Fruit fly (Drosophila melanogaster) whole organism, prepupa: ENCODE data around the gene CG43168.
A peak's percentile ranks its signal among the peaks of the same experiment; 100 is the strongest.

Experiments used
- Blimp-1 ChIP-seq: fragments of 200-800 bp; sonication (Bioruptor generic); optimal IDR thresholded peaks from 3 replicates; lab custom pipeline; 2017; ENCODE audit warnings: missing biosample characterization, missing genetic modification characterization, mild to moderate bottlenecking, moderate library complexity, missing genetic modification reagents
- CG10631 ChIP-seq: fragments of 200-800 bp; sonication (Bioruptor generic); optimal IDR thresholded peaks from 2 replicates; lab custom pipeline; 2016; ENCODE audit warnings: missing biosample characterization, missing genetic modification characterization
- CG11294 ChIP-seq: fragments of 200-800 bp; sonication (Bioruptor generic); IDR thresholded peaks from 2 replicates; pipeline ENCODE4 v1.3.6; 2022; ENCODE audit warnings: missing biosample characterization, missing genetic modification characterization
- CG11902 ChIP-seq: fragments of 200-800 bp; sonication (Bioruptor generic); optimal IDR thresholded peaks from 3 replicates; lab custom pipeline; 2016; ENCODE audit warnings: missing biosample characterization, missing genetic modification characterization
- CG3032 ChIP-seq: fragments of 200-800 bp; optimal IDR thresholded peaks from 2 replicates; lab custom pipeline; 2019; ENCODE audit warnings: missing biosample characterization, mild to moderate bottlenecking, missing genetic modification characterization, moderate library complexity
- CG31627 ChIP-seq: fragments of 200-800 bp; sonication (Bioruptor generic); optimal IDR thresholded peaks from 3 replicates; lab custom pipeline; 2016; ENCODE audit warnings: missing biosample characterization, missing genetic modification characterization
- CG4318 ChIP-seq: fragments of 200-800 bp; sonication (Bioruptor generic); optimal IDR thresholded peaks from 3 replicates; lab custom pipeline; 2017; ENCODE audit warnings: missing biosample characterization, mild to moderate bottlenecking, missing genetic modification characterization
- CG6854 ChIP-seq: fragments of 200-800 bp; sonication (Bioruptor generic); optimal IDR thresholded peaks from 2 replicates; lab custom pipeline; 2017; ENCODE audit warnings: missing biosample characterization, mild to moderate bottlenecking, missing genetic modification characterization
- CG7368 ChIP-seq: fragments of 200-800 bp; sonication (Bioruptor generic); optimal IDR thresholded peaks from 3 replicates; lab custom pipeline; 2016; ENCODE audit warnings: missing biosample characterization, missing genetic modification characterization
- CG8319 ChIP-seq: fragments of 200-800 bp; sonication (Bioruptor generic); optimal IDR thresholded peaks from 3 replicates; lab custom pipeline; 2016; ENCODE audit warnings: missing biosample characterization, missing genetic modification characterization
- CG8632 ChIP-seq: fragments of 200-800 bp; sonication (Bioruptor generic); optimal IDR thresholded peaks from 3 replicates; lab custom pipeline; 2016; ENCODE audit warnings: missing biosample characterization, missing genetic modification characterization
- CG9139 ChIP-seq: fragments of 200-800 bp; sonication (Bioruptor generic); optimal IDR thresholded peaks from 3 replicates; lab custom pipeline; 2017; ENCODE audit warnings: missing biosample characterization, mild to moderate bottlenecking, missing genetic modification characterization
- Eip78C ChIP-seq: fragments of 200-800 bp; sonication (Bioruptor generic); peaks from one replicate; lab custom pipeline; 2016; ENCODE audit warnings: missing biosample characterization, missing genetic modification characterization
- Eip93F ChIP-seq: fragments of 200-800 bp; sonication (Bioruptor generic); optimal IDR thresholded peaks from 2 replicates; lab custom pipeline; 2016; ENCODE audit warnings: missing biosample characterization, mild to moderate bottlenecking, missing genetic modification characterization
- Ets21C ChIP-seq: fragments of 200-800 bp; sonication (Bioruptor generic); optimal IDR thresholded peaks from 3 replicates; lab custom pipeline; 2016; ENCODE audit warnings: missing biosample characterization, missing genetic modification characterization
- Hr38 ChIP-seq: sonication (Bioruptor generic); optimal IDR thresholded peaks from 2 replicates; lab custom pipeline; 2016; ENCODE audit warnings: missing biosample characterization, missing genetic modification characterization
- Hr4 ChIP-seq: fragments of 200-800 bp; sonication (Bioruptor generic); optimal IDR thresholded peaks from 3 replicates; lab custom pipeline; 2016; ENCODE audit warnings: missing biosample characterization, missing genetic modification characterization
- Lpt ChIP-seq: fragments of 200-800 bp; sonication (Bioruptor generic); optimal IDR thresholded peaks from 3 replicates; lab custom pipeline; 2016; ENCODE audit warnings: missing biosample characterization, missing genetic modification characterization
- OdsH ChIP-seq: fragments of 200-800 bp; sonication (Bioruptor generic); optimal IDR thresholded peaks from 3 replicates; lab custom pipeline; 2016; ENCODE audit warnings: missing biosample characterization, missing genetic modification characterization
- Smox ChIP-seq: fragments of 200-800 bp; sonication (Bioruptor generic); optimal IDR thresholded peaks from 3 replicates; lab custom pipeline; 2016; ENCODE audit warnings: missing biosample characterization, missing genetic modification characterization
- Sox102F ChIP-seq: fragments of 200-800 bp; sonication (Bioruptor generic); optimal IDR thresholded peaks from 2 replicates; lab custom pipeline; 2016; ENCODE audit warnings: missing biosample characterization, mild to moderate bottlenecking, missing genetic modification characterization
- Sox14 ChIP-seq: fragments of 200-800 bp; sonication (Bioruptor generic); optimal IDR thresholded peaks from 3 replicates; lab custom pipeline; 2016; ENCODE audit warnings: missing biosample characterization, missing genetic modification characterization
- Sox15 ChIP-seq: fragments of 200-800 bp; sonication (Bioruptor generic); optimal IDR thresholded peaks from 3 replicates; lab custom pipeline; 2016; ENCODE audit warnings: missing biosample characterization, missing genetic modification characterization
- achi ChIP-seq: fragments of 200-800 bp; sonication (Bioruptor generic); optimal IDR thresholded peaks from 3 replicates; lab custom pipeline; 2016; ENCODE audit warnings: missing biosample characterization, missing genetic modification characterization
- acj6 ChIP-seq: fragments of 200-800 bp; sonication (Bioruptor generic); optimal IDR thresholded peaks from 3 replicates; lab custom pipeline; 2016; ENCODE audit warnings: missing biosample characterization, missing genetic modification characterization
- cyc ChIP-seq: fragments of 200-800 bp; sonication (Bioruptor generic); optimal IDR thresholded peaks from 3 replicates; lab custom pipeline; 2016; ENCODE audit warnings: missing biosample characterization, missing genetic modification characterization
- esn ChIP-seq: fragments of 200-800 bp; sonication (Bioruptor generic); optimal IDR thresholded peaks from 2 replicates; lab custom pipeline; 2016; ENCODE audit warnings: missing biosample characterization, mild to moderate bottlenecking, missing genetic modification characterization, moderate library complexity
- fd59A ChIP-seq: fragments of 200-800 bp; sonication (Bioruptor generic); optimal IDR thresholded peaks from 2 replicates; lab custom pipeline; 2017; ENCODE audit warnings: missing biosample characterization, mild to moderate bottlenecking, missing genetic modification characterization, missing genetic modification reagents
- fkh ChIP-seq: fragments of 200-800 bp; sonication (Bioruptor generic); optimal IDR thresholded peaks from 3 replicates; lab custom pipeline; 2017; ENCODE audit warnings: missing biosample characterization, mild to moderate bottlenecking, missing genetic modification characterization, moderate library complexity
- lz ChIP-seq: fragments of 200-800 bp; sonication (Bioruptor generic); optimal IDR thresholded peaks from 3 replicates; lab custom pipeline; 2016; ENCODE audit warnings: missing biosample characterization, missing genetic modification characterization
- net ChIP-seq: fragments of 200-800 bp; sonication (Bioruptor generic); optimal IDR thresholded peaks from 3 replicates; lab custom pipeline; 2016; ENCODE audit warnings: missing biosample characterization, missing genetic modification characterization
- pdm3 ChIP-seq: fragments of 200-800 bp; sonication (Bioruptor generic); optimal IDR thresholded peaks from 3 replicates; lab custom pipeline; 2016; ENCODE audit warnings: missing biosample characterization, missing genetic modification characterization
- spab ChIP-seq: fragments of 200-800 bp; sonication (Bioruptor generic); optimal IDR thresholded peaks from 2 replicates; lab custom pipeline; 2017; ENCODE audit warnings: missing biosample characterization, mild to moderate bottlenecking, missing genetic modification characterization, missing genetic modification reagents
- ss ChIP-seq, 2 experiments: fragments of 200-800 bp; sonication (Bioruptor generic); optimal IDR thresholded peaks; 2 replicates in 1 of 2; 3 replicates in 1 of 2; lab custom pipeline; 2017 to 2018; ENCODE audit warnings: mild to moderate bottlenecking in 2 of 2, missing biosample characterization in 2 of 2, missing genetic modification characterization in 2 of 2, moderate library complexity in 1 of 2
- svp ChIP-seq: fragments of 200-800 bp; sonication (Bioruptor generic); peaks from one replicate; lab custom pipeline; 2016; ENCODE audit warnings: missing biosample characterization, missing genetic modification characterization
- topi ChIP-seq: fragments of 200-800 bp; sonication (Bioruptor generic); optimal IDR thresholded peaks from 3 replicates; lab custom pipeline; 2016; ENCODE audit warnings: missing biosample characterization, missing genetic modification characterization

Gene CG43168

dm6 chr3L:6275487-6275886, at the start of gene CG43168:
TSS of gene CG43168 (plus strand) at chr3L:6275787.
- TF ChIP-seq Eip78C (GFP tag; lab: Kevin White, UChicago) = peak; percentile 25
- no peak for TF ChIP-seq acj6 (GFP tag; lab: Kevin White, UChicago)

- TF ChIP-seq Blimp-1 (GFP tag; lab: Kevin White, UChicago) (no peak), Ets21C (GFP tag; lab: Kevin White, UChicago) (no peak)
Measured at dm6 chr3L:6232261-6232660, 43.3 kb upstream of the CG43168 start, which contains the start of gene CG13299. TSS of gene CG13299 (minus strand) at chr3L:6232361.

dm6 chr3L:6233281-6233680, 42.3 kb upstream of the CG43168 start, which contains the start of gene BG642312:
TSS of gene BG642312 (minus strand) at chr3L:6233381.
- TF ChIP-seq CG11294 (GFP tag; lab: Robert Waterston, UW) (no peak), Sox14 (GFP tag; lab: Kevin White, UChicago) (no peak), Eip93F (GFP tag; lab: Kevin White, UChicago) (no peak), topi (GFP tag; lab: Kevin White, UChicago) (no peak), pdm3 (GFP tag; lab: Kevin White, UChicago) (no peak), Hr38 (no peak), esn (no peak), CG31627 (GFP tag; lab: Kevin White, UChicago) (no peak), Sox15 (no peak), CG8632 (GFP tag; lab: Kevin White, UChicago) (no peak), CG10631 (no peak), cyc (GFP tag; lab: Kevin White, UChicago) (no peak), CG3032 (tag; lab: Kevin White, UChicago) (no peak), CG9139 (GFP tag; lab: Kevin White, UChicago) (no peak), spab (GFP tag; lab: Kevin White, UChicago) (no peak), OdsH (GFP tag; lab: Kevin White, UChicago) (no peak), Blimp-1 (GFP tag; lab: Kevin White, UChicago) (no peak), Hr4 (GFP tag; lab: Kevin White, UChicago) (no peak)
- TF ChIP-seq, all 60 proteins: peak for 0

- TF ChIP-seq svp (GFP tag; lab: Kevin White, UChicago) = no peak
- TF ChIP-seq Eip78C (GFP tag; lab: Kevin White, UChicago) = no peak
- no peak for TF ChIP-seq CG4318 (GFP tag; lab: Kevin White, UChicago)
- no peak for TF ChIP-seq CG6854 (GFP tag; lab: Kevin White, UChicago)
- TF ChIP-seq CG31627 (GFP tag; lab: Kevin White, UChicago) = no peak
- TF ChIP-seq CG8319 (GFP tag; lab: Kevin White, UChicago) = no peak
- no peak for TF ChIP-seq pdm3 (GFP tag; lab: Kevin White, UChicago)
- TF ChIP-seq CG10631 = no peak
- TF ChIP-seq Ets21C (GFP tag; lab: Kevin White, UChicago) = no peak
- no peak for TF ChIP-seq ss (GFP tag; optimal IDR thresholded peaks at IDR 0.05; lab: Kevin White, UChicago)
Measured at dm6 chr3L:6234035-6234434, 41.6 kb upstream of the CG43168 start, which contains the start of gene CG42714. TSS of gene CG42714 (minus strand) at chr3L:6234056.

dm6 chr3L:6239968-6240367, 35.6 kb upstream of the CG43168 start, which contains the start of gene CG10226:
TSS of gene CG10226 (minus strand) at chr3L:6240068.
- no peak for TF ChIP-seq CG31627 (GFP tag; lab: Kevin White, UChicago)
- no peak for TF ChIP-seq CG3032 (tag; lab: Kevin White, UChicago)
- no peak for TF ChIP-seq CG11294 (GFP tag; lab: Robert Waterston, UW)
- TF ChIP-seq CG7368 (GFP tag; lab: Kevin White, UChicago) = no peak
- TF ChIP-seq achi (GFP tag; lab: Kevin White, UChicago) = no peak
- TF ChIP-seq CG6854 (GFP tag; lab: Kevin White, UChicago) = no peak
- TF ChIP-seq lz (GFP tag; lab: Kevin White, UChicago) = no peak
- TF ChIP-seq fd59A = no peak
- no peak for TF ChIP-seq net
- TF ChIP-seq pdm3 (GFP tag; lab: Kevin White, UChicago) = no peak
- no peak for TF ChIP-seq CG8632 (GFP tag; lab: Kevin White, UChicago)
- TF ChIP-seq OdsH (GFP tag; lab: Kevin White, UChicago) = no peak
- TF ChIP-seq Hr4 (GFP tag; lab: Kevin White, UChicago) = no peak
- no peak for TF ChIP-seq Hr38
- TF ChIP-seq CG11902 = no peak
- TF ChIP-seq fkh (GFP tag; lab: Kevin White, UChicago) = no peak
- no peak for TF ChIP-seq Sox102F (GFP tag; lab: Kevin White, UChicago)
- no peak for TF ChIP-seq Lpt
- no peak for TF ChIP-seq Smox (GFP tag; lab: Kevin White, UChicago)
- no peak for TF ChIP-seq CG10631
